Worm (Caenorhabditis elegans) whole organism, L2 larva: ENCODE measurements around the gene W09H1.1.

Source experiments
- F13H6.1 ChIP-seq: sonication (generic microtip); optimal IDR thresholded peaks from 2 replicates; lab custom pipeline; 2016; ENCODE audit warnings: missing genetic modification characterization, missing compliant biosample characterization
- egl-27 ChIP-seq: sonication (generic microtip); optimal IDR thresholded peaks from 3 replicates; lab custom pipeline; 2017; ENCODE audit warnings: missing biosample characterization, missing genetic modification reagents, missing genetic modification characterization
- lsy-2 ChIP-seq, 2 experiments: fragments of 150-350 bp in 1 of 2; sonication (generic microtip) in 1 of 2; optimal IDR thresholded peaks; 2 replicates each; lab custom pipeline; 2014 to 2017; ENCODE audit warnings: missing biosample characterization in 2 of 2, missing genetic modification characterization in 2 of 2
- nhr-10 ChIP-seq: sonication (generic microtip); optimal IDR thresholded peaks from 2 replicates; lab custom pipeline; 2017; ENCODE audit warnings: missing biosample characterization, missing genetic modification characterization
- nhr-11 ChIP-seq: fragments of 150-350 bp; optimal IDR thresholded peaks from 2 replicates; lab custom pipeline; 2014; ENCODE audit warnings: missing biosample characterization, missing genetic modification characterization
- nhr-25 ChIP-seq: fragments of 150-350 bp; sonication (generic microtip); optimal IDR thresholded peaks from 3 replicates; lab custom pipeline; 2014; ENCODE audit warnings: missing biosample characterization, missing genetic modification characterization
- sma-9 ChIP-seq, 2 experiments: fragments of 150-350 bp in 1 of 2; sonication (generic microtip) in 1 of 2; optimal IDR thresholded peaks; 2 replicates each; lab custom pipeline; 2014 to 2016; ENCODE audit warnings: missing genetic modification characterization in 2 of 2, mild to moderate bottlenecking in 1 of 2, missing biosample characterization in 1 of 2, missing compliant biosample characterization in 1 of 2, missing genetic modification reagents in 1 of 2, moderate library complexity in 1 of 2
- unc-62 ChIP-seq: fragments of 150-350 bp; optimal IDR thresholded peaks from 2 replicates; lab custom pipeline; 2014; ENCODE audit warnings: missing biosample characterization, missing genetic modification reagents, missing genetic modification characterization
- zag-1 ChIP-seq: fragments of 150-350 bp; optimal IDR thresholded peaks from 2 replicates; lab custom pipeline; 2014; ENCODE audit warnings: missing biosample characterization, missing genetic modification characterization

DNA sequence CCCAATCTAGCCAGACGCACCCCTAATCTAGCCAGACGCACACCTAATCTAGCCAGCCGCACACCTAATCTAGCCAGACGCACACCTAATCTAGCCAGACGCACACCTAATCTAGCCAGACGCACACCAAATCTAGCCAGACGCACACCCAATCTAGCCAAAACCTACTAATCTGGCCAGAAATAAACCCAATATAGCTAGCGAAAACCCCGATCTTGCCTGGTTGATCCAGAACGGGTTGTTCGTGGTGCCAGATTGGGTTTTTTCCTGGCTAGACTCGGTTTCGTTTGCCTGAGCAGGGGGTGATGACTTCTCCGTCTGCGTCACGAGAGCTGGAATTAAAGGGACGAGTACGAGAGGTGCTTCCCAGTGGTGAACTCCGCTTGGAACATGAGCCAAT lies 2.8 kb upstream of the W09H1.1 start, which contains the start of gene W09H1.3:
- no peak for TF ChIP-seq egl-27 (tag; lab: Kevin White, UChicago)
- no peak for TF ChIP-seq F13H6.1 (tag; lab: Kevin White, UChicago)
- TF ChIP-seq zag-1 (tag; lab: Kevin White, UChicago): no peak
- TF ChIP-seq nhr-25 (tag; lab: Kevin White, UChicago): no peak
- no peak for TF ChIP-seq sma-9 (GFP tag; optimal IDR thresholded peaks at IDR 0.05; lab: Kevin White, UChicago)
- TF ChIP-seq sma-9 (tag; optimal IDR thresholded peaks at IDR 0.05; lab: Kevin White, UChicago): no peak
- no peak for TF ChIP-seq nhr-11 (tag; lab: Kevin White, UChicago)
- no peak for TF ChIP-seq unc-62 (GFP tag; lab: Kevin White, UChicago)
- no peak for TF ChIP-seq lsy-2 (tag; optimal IDR thresholded peaks at IDR 0.05; lab: Kevin White, UChicago)
- TF ChIP-seq nhr-10: no peak
